Worm (Caenorhabditis elegans) whole organism, L1 larva: ENCODE measurements around the gene F28G4.3.

ENCODE experiments used
- C04F5.9 ChIP-seq: sonication (generic microtip); optimal IDR thresholded peaks from 2 replicates; lab custom pipeline; 2016; ENCODE audit warnings: missing genetic modification characterization, missing compliant biosample characterization
- C16A3.4 ChIP-seq: fragments of 150-350 bp; optimal IDR thresholded peaks from 2 replicates; lab custom pipeline; 2014; ENCODE audit warnings: missing biosample characterization, missing genetic modification characterization
- Y116A8C.19 ChIP-seq: sonication (generic microtip); optimal IDR thresholded peaks from 2 replicates; lab custom pipeline; 2016; ENCODE audit warnings: missing compliant biosample characterization, missing genetic modification characterization, borderline replicate concordance
- aha-1 ChIP-seq: fragments of 150-350 bp; optimal IDR thresholded peaks from 2 replicates; lab custom pipeline; 2014; ENCODE audit warnings: missing biosample characterization, missing genetic modification characterization
- aly-2 ChIP-seq: fragments of 150-350 bp; optimal IDR thresholded peaks from 2 replicates; lab custom pipeline; 2014; ENCODE audit warnings: missing biosample characterization, missing genetic modification characterization
- blmp-1 ChIP-seq: fragments of 150-350 bp; optimal IDR thresholded peaks from 2 replicates; lab custom pipeline; 2014; ENCODE audit warnings: missing biosample characterization, missing genetic modification characterization
- ceh-63 ChIP-seq: fragments of 200-800 bp; sonication (Bioruptor generic); optimal IDR thresholded peaks from 2 replicates; lab custom pipeline; 2018; ENCODE audit warnings: mild to moderate bottlenecking, missing genetic modification characterization, missing compliant biosample characterization
- ceh-88 ChIP-seq: fragments of 200-800 bp; sonication (Bioruptor generic); IDR thresholded peaks from 2 replicates; pipeline ENCODE4 v1.3.6; 2022; ENCODE audit warnings: missing genetic modification characterization, missing compliant biosample characterization
- ceh-90 ChIP-seq: sonication (generic microtip); optimal IDR thresholded peaks from 2 replicates; lab custom pipeline; 2016; ENCODE audit warnings: missing genetic modification characterization, missing compliant biosample characterization
- ces-1 ChIP-seq: fragments of 150-350 bp; optimal IDR thresholded peaks from 2 replicates; lab custom pipeline; 2014; ENCODE audit warnings: missing biosample characterization, missing genetic modification reagents, missing genetic modification characterization
- dpl-1 ChIP-seq, 3 experiments: fragments of 150-350 bp in 2 of 3; sonication (generic microtip) in 1 of 3; optimal IDR thresholded peaks; 2 replicates each; lab custom pipeline; 2014 to 2017; ENCODE audit warnings: missing biosample characterization in 3 of 3, missing genetic modification characterization in 3 of 3, missing genetic modification reagents in 3 of 3
- dsc-1 ChIP-seq: sonication (generic microtip); optimal IDR thresholded peaks from 2 replicates; lab custom pipeline; 2016; ENCODE audit warnings: mild to moderate bottlenecking, missing genetic modification characterization, missing compliant biosample characterization
- efl-1 ChIP-seq, 4 experiments: fragments of 150-350 bp; optimal IDR thresholded peaks in 3 of 4; peaks in 1 of 4; 1 replicate in 1 of 4; 2 replicates in 3 of 4; lab custom pipeline; 2014; ENCODE audit warnings: missing biosample characterization in 2 of 4, missing genetic modification characterization in 2 of 4, missing genetic modification reagents in 2 of 4
- efl-3 ChIP-seq: fragments of 200-800 bp; sonication (Bioruptor generic); optimal IDR thresholded peaks from 2 replicates; lab custom pipeline; 2018; ENCODE audit warnings: mild to moderate bottlenecking, missing genetic modification characterization, missing compliant biosample characterization
- fkh-4 ChIP-seq: sonication (generic microtip); optimal IDR thresholded peaks from 2 replicates; lab custom pipeline; 2016; ENCODE audit warnings: missing compliant biosample characterization, missing genetic modification characterization, borderline replicate concordance
- grh-1 ChIP-seq: fragments of 200-800 bp; sonication (Bioruptor generic); IDR thresholded peaks from 2 replicates; pipeline ENCODE4 v1.3.6; 2022; ENCODE audit warnings: missing genetic modification reagents, missing genetic modification characterization, missing compliant biosample characterization
- hlh-17 ChIP-seq: fragments of 200-800 bp; sonication (Bioruptor generic); optimal IDR thresholded peaks from 2 replicates; lab custom pipeline; 2018; ENCODE audit warnings: missing genetic modification characterization, mild to moderate bottlenecking, missing compliant biosample characterization, moderate library complexity, borderline replicate concordance
- hlh-4 ChIP-seq: sonication (generic microtip); optimal IDR thresholded peaks from 2 replicates; lab custom pipeline; 2016; ENCODE audit warnings: mild to moderate bottlenecking, missing genetic modification characterization, missing compliant biosample characterization
- hpl-2 ChIP-seq: fragments of 150-350 bp; optimal IDR thresholded peaks from 2 replicates; lab custom pipeline; 2014; ENCODE audit warnings: missing biosample characterization, missing genetic modification reagents, missing genetic modification characterization
- irx-1 ChIP-seq: sonication (generic microtip); optimal IDR thresholded peaks from 2 replicates; lab custom pipeline; 2016; ENCODE audit warnings: missing genetic modification characterization, missing compliant biosample characterization
- isw-1 ChIP-seq: fragments of 200-800 bp; sonication (Bioruptor generic); IDR thresholded peaks from 2 replicates; pipeline ENCODE4 v1.3.6; 2022; ENCODE audit warnings: missing genetic modification characterization, missing compliant biosample characterization
- lin-13 ChIP-seq: fragments of 150-350 bp; optimal IDR thresholded peaks from 2 replicates; lab custom pipeline; 2014; ENCODE audit warnings: missing biosample characterization, missing genetic modification reagents, missing genetic modification characterization
- lin-15B ChIP-seq: fragments of 150-350 bp; sonication (generic microtip); optimal IDR thresholded peaks from 3 replicates; lab custom pipeline; 2014; ENCODE audit warnings: missing biosample characterization, missing genetic modification characterization
- lin-39 ChIP-seq: fragments of 150-350 bp; optimal IDR thresholded peaks from 2 replicates; lab custom pipeline; 2014; ENCODE audit warnings: missing biosample characterization, missing genetic modification reagents, missing genetic modification characterization
- lir-3 ChIP-seq: sonication (generic microtip); optimal IDR thresholded peaks from 2 replicates; lab custom pipeline; 2016; ENCODE audit warnings: mild to moderate bottlenecking, missing genetic modification characterization, moderate library complexity, missing compliant biosample characterization; ENCODE audit not compliant: poor library complexity
- mab-9 ChIP-seq: fragments of 200-800 bp; sonication (Bioruptor generic); IDR thresholded peaks from 2 replicates; pipeline ENCODE4 v1.3.6; 2022; ENCODE audit warnings: missing genetic modification reagents, missing genetic modification characterization, missing compliant biosample characterization
- nhr-12 ChIP-seq: sonication (generic microtip); optimal IDR thresholded peaks from 2 replicates; lab custom pipeline; 2017; ENCODE audit warnings: missing biosample characterization, missing genetic modification characterization
- nhr-19 ChIP-seq: fragments of 200-800 bp; sonication (Bioruptor generic); conservative IDR thresholded peaks from 2 replicates; pipeline ENCODE4 v1.3.6; 2022; ENCODE audit warnings: missing genetic modification characterization, missing compliant biosample characterization
- nhr-20 ChIP-seq: sonication (generic microtip); optimal IDR thresholded peaks from 2 replicates; lab custom pipeline; 2016; ENCODE audit warnings: mild to moderate bottlenecking, missing genetic modification characterization, missing compliant biosample characterization
- nhr-28 ChIP-seq: fragments of 150-350 bp; optimal IDR thresholded peaks from 2 replicates; lab custom pipeline; 2014; ENCODE audit warnings: missing biosample characterization, missing genetic modification characterization
- nhr-76 ChIP-seq: sonication (generic microtip); optimal IDR thresholded peaks from 2 replicates; lab custom pipeline; 2017; ENCODE audit warnings: missing biosample characterization, missing genetic modification characterization
- nhr-77 ChIP-seq: fragments of 150-350 bp; optimal IDR thresholded peaks from 2 replicates; lab custom pipeline; 2014; ENCODE audit warnings: missing biosample characterization, missing genetic modification characterization
- nhr-84 ChIP-seq: sonication (generic microtip); optimal IDR thresholded peaks from 2 replicates; lab custom pipeline; 2017; ENCODE audit warnings: missing biosample characterization, missing genetic modification characterization
- pqm-1 ChIP-seq: sonication (generic microtip); optimal IDR thresholded peaks from 3 replicates; lab custom pipeline; 2017; ENCODE audit warnings: missing biosample characterization, missing genetic modification characterization
- sptf-1 ChIP-seq: fragments of 150-350 bp; optimal IDR thresholded peaks from 2 replicates; lab custom pipeline; 2014; ENCODE audit warnings: missing biosample characterization, missing genetic modification characterization
- sup-37 ChIP-seq: fragments of 200-800 bp; sonication (Bioruptor generic); optimal IDR thresholded peaks from 2 replicates; lab custom pipeline; 2018; ENCODE audit warnings: mild to moderate bottlenecking, missing genetic modification characterization, missing compliant biosample characterization
- swsn-7 ChIP-seq: sonication (generic microtip); optimal IDR thresholded peaks from 2 replicates; lab custom pipeline; 2016; ENCODE audit warnings: missing genetic modification characterization, missing compliant biosample characterization
- unc-30 ChIP-seq: sonication (generic microtip); optimal IDR thresholded peaks from 2 replicates; lab custom pipeline; 2017; ENCODE audit warnings: missing biosample characterization, missing genetic modification characterization
- unc-86 ChIP-seq: sonication (generic microtip); optimal IDR thresholded peaks from 2 replicates; lab custom pipeline; 2016; ENCODE audit warnings: missing genetic modification characterization, missing compliant biosample characterization
- zip-4 ChIP-seq: fragments of 200-800 bp; sonication (Bioruptor generic); optimal IDR thresholded peaks from 2 replicates; lab custom pipeline; 2018; ENCODE audit warnings: mild to moderate bottlenecking, missing genetic modification characterization, moderate library complexity, missing compliant biosample characterization
- ztf-4 ChIP-seq: fragments of 150-350 bp; optimal IDR thresholded peaks from 2 replicates; lab custom pipeline; 2014; ENCODE audit warnings: missing biosample characterization, missing genetic modification characterization

Gene F28G4.3

DNA sequence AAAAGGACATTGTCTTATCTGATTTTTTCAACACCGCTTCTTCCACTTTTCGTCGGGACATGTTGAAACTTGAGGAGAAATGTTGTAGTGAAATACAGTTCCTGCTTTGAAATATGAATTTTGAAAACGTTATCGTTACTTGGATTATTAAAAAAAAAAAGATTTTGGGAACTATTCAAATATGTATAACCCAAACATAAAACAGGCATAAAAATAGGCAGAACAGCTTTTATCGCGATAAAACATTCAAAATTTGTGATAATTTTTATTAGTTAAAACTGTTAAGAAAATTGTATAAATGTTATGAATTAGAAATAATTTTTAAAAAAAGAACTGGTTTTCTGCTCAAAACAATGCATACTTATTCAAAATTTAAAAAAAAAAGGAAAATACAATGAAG, 31.1 kb downstream of the F28G4.3 start, which contains the start of gene bgnt-1.3:
Gene bgnt-1.3 (minus strand): TSS at position 101 of the 400 bp plus-strand sequence.
- TF ChIP-seq nhr-28 (tag; lab: Kevin White, UChicago) = no peak
- no peak for TF ChIP-seq nhr-19 (GFP tag; lab: Robert Waterston, UW)
- TF ChIP-seq sup-37 (GFP tag; lab: Kevin White, UChicago) = no peak
- TF ChIP-seq nhr-84 (tag; lab: Kevin White, UChicago) = no peak
- TF ChIP-seq efl-3 = no peak
- TF ChIP-seq unc-86 (tag; lab: Kevin White, UChicago) = no peak
- no peak for TF ChIP-seq mab-9 (GFP tag; lab: Robert Waterston, UW)
- no peak for TF ChIP-seq sptf-1 (tag; lab: Kevin White, UChicago)
- TF ChIP-seq lin-15B (tag; lab: Kevin White, UChicago) = no peak
- TF ChIP-seq aha-1 = no peak
- no peak for TF ChIP-seq lin-13 (GFP tag; lab: Kevin White, UChicago)
- no peak for TF ChIP-seq dpl-1 (GFP tag; optimal IDR thresholded peaks at IDR 0.05; lab: Kevin White, UChicago)
- TF ChIP-seq swsn-7 = no peak
- TF ChIP-seq dsc-1 (tag; lab: Kevin White, UChicago) = no peak
- TF ChIP-seq C16A3.4 (tag; lab: Kevin White, UChicago) = no peak
- no peak for TF ChIP-seq blmp-1 (tag; lab: Kevin White, UChicago)
- TF ChIP-seq hlh-4 (tag; lab: Kevin White, UChicago) = no peak

- no peak for TF ChIP-seq hlh-4 (tag; lab: Kevin White, UChicago)
- no peak for TF ChIP-seq zip-4
- no peak for TF ChIP-seq unc-30 (tag; lab: Kevin White, UChicago)
- no peak for TF ChIP-seq nhr-76 (tag; lab: Kevin White, UChicago)
These were observed 33.8 kb downstream of the F28G4.3 start, which contains the start of gene gcy-20 for ce11 chrV:16253687-16254086. Gene gcy-20 (minus strand): TSS chrV:16253787.

- no peak for TF ChIP-seq lin-39 (tag; lab: Kevin White, UChicago)
- TF ChIP-seq sptf-1 (tag; lab: Kevin White, UChicago) = no peak
- no peak for TF ChIP-seq hlh-17 (GFP tag; lab: Kevin White, UChicago)
- no peak for TF ChIP-seq hlh-4 (tag; lab: Kevin White, UChicago)
- no peak for TF ChIP-seq nhr-12 (tag; lab: Kevin White, UChicago)
- TF ChIP-seq lir-3 = no peak
- TF ChIP-seq blmp-1 (tag; lab: Kevin White, UChicago) = no peak
- TF ChIP-seq aly-2 (tag; lab: Kevin White, UChicago) = no peak
- TF ChIP-seq grh-1 (GFP tag; lab: Robert Waterston, UW) = no peak
- TF ChIP-seq efl-3 = no peak
- no peak for TF ChIP-seq nhr-77 (tag; lab: Kevin White, UChicago)
- no peak for TF ChIP-seq lin-13 (GFP tag; lab: Kevin White, UChicago)
- no peak for TF ChIP-seq hpl-2 (GFP tag; lab: Kevin White, UChicago)
- no peak for TF ChIP-seq mab-9 (GFP tag; lab: Robert Waterston, UW)
- no peak for TF ChIP-seq efl-1 (optimal IDR thresholded peaks at IDR 0.05; lab: Kevin White, UChicago)
- no peak for TF ChIP-seq efl-1 (GFP tag; optimal IDR thresholded peaks at IDR 0.05 in 1 of 2; lab: Kevin White, UChicago)
- no peak for TF ChIP-seq sup-37 (GFP tag; lab: Kevin White, UChicago)
These were observed 38.4 kb downstream of the F28G4.3 start for ce11 chrV:16249105-16249504.

- TF ChIP-seq nhr-20 (tag; lab: Kevin White, UChicago) (no peak), ces-1 (no peak), dsc-1 (tag; lab: Kevin White, UChicago) (no peak), pqm-1 (tag; lab: Kevin White, UChicago) (no peak), irx-1 (no peak), Y116A8C.19 (no peak), zip-4 (no peak)
- TF ChIP-seq, all 84 proteins: peak for 0
These were observed 40.9 kb downstream of the F28G4.3 start, which contains the start of gene srh-95 for ce11 chrV:16246579-16246978. Gene srh-95 (plus strand): TSS chrV:16246879.

DNA sequence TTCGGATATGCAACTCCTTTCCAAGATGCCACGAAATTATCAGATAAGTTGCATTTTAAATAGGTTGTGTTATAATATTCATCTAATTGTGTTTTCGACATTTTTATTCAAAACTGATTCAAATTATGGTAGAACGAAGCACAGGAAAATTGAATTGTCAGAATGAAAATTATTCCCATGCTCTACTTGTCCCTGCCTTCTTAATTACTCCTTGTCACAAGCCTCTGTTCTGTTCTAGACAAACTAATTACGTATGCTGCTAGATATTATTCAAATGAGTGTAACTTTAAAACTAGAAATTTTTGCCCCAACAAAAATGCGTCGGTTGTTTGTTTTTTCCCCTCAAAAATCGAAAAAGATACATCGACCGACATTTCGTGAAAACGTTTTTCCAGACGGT, 43.4 kb downstream of the F28G4.3 start, which contains the start of gene srh-104:
Gene srh-104 (minus strand): TSS at position 101 of the 400 bp plus-strand sequence.
- TF ChIP-seq ztf-4 (tag; lab: Kevin White, UChicago) (no peak), isw-1 (GFP tag; lab: Robert Waterston, UW) (no peak), fkh-4 (tag; lab: Kevin White, UChicago) (no peak), C04F5.9 (no peak), ceh-90 (tag; lab: Kevin White, UChicago) (no peak), sptf-1 (tag; lab: Kevin White, UChicago) (no peak), dpl-1 (GFP tag; optimal IDR thresholded peaks at IDR 0.05; lab: Kevin White, UChicago) (no peak), hlh-4 (tag; lab: Kevin White, UChicago) (no peak), lin-39 (tag; lab: Kevin White, UChicago) (no peak), lin-15B (tag; lab: Kevin White, UChicago) (no peak), nhr-84 (tag; lab: Kevin White, UChicago) (no peak), nhr-12 (tag; lab: Kevin White, UChicago) (no peak), ceh-88 (GFP tag; lab: Robert Waterston, UW) (no peak), lir-3 (no peak), lin-13 (GFP tag; lab: Kevin White, UChicago) (no peak), ceh-63 (no peak), efl-1 (optimal IDR thresholded peaks at IDR 0.05; lab: Kevin White, UChicago) (no peak), efl-1 (GFP tag; optimal IDR thresholded peaks at IDR 0.05 in 1 of 2; lab: Kevin White, UChicago) (no peak), zip-4 (no peak)
